Worm (Caenorhabditis elegans): ENCODE measurements around the gene str-247.

Gene str-247

DNA sequence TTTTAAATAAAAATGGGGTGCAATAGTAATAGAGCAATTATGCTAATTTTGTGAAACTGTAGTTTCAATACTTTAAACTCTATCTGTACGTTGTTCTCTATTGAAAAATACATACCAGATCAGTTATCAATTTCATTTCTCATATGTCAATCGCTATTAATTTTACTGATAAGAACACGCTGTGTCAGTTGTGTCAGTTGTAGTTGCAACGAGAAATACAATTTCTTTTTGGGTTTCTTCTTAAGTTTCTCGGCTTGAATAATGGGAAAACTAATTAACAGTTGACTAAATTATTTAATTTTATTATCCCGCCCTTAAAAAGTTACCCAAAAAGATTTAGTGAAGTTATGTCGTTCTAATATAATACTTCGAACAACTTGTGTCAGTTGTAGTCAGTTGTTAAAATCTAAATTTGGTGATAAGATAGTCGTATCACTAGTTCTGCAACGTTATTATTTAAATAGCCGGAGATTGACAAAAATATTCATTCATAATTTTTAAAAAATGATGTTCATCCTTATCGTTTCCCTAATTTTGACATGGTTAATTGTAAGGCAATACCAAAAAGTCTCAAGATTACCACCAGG lies 17.9 kb upstream of the str-247 start, which contains the start of gene cyp-35A5:
Gene cyp-35A5 (plus strand): TSS at position 435 of the 587 bp plus-strand sequence.
- TF ChIP-seq dmd-6 (GFP tag; IDR thresholded peaks at IDR 0.05): 0 out of 2 replicates have a peak, but pooled peaks have one; percentile 34
- TF ChIP-seq snpc-1.2 (GFP tag; IDR thresholded peaks at IDR 0.05): no peak
- no peak for TF ChIP-seq dpl-1 (GFP tag; optimal IDR thresholded peaks at IDR 0.05)
- TF ChIP-seq daf-8 (GFP tag; IDR thresholded peaks at IDR 0.05): no peak
- TF ChIP-seq pqm-1 (tag; optimal IDR thresholded peaks at IDR 0.05): peak; percentile 7
- no peak for TF ChIP-seq tag-97 (GFP tag; IDR thresholded peaks at IDR 0.05)
- no peak for TF ChIP-seq F26F4.8 (GFP tag; conservative IDR thresholded peaks at IDR 0.05)
- TF ChIP-seq nhr-48 (tag; optimal IDR thresholded peaks at IDR 0.05): no peak
- TF ChIP-seq hlh-30 (tag; optimal IDR thresholded peaks at IDR 0.05; ENCODE audit: insufficient read depth): no peak
- peak; percentile 86 for TF ChIP-seq nhr-28 (tag; optimal IDR thresholded peaks at IDR 0.05)

DNA sequence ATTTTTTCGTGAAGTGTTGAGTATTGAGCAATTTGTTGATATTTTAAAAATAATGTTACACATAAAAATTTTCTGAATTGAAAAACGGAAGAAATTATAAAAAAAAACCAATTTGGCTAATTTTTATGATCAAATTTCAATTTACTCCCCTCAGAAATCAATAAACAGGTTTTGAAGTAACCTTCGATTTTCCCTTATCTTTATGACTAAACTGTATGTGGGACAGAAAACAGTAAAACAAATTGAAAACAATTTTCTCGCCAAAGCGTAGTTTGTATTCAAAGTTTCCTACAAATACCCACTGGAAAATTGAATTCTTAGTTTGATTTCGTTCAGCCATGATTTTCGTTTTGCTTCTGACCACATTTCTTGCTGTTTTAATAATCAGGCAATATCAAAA lies 15.1 kb upstream of the str-247 start, which contains the start of gene cyp-35B1:
Gene cyp-35B1 (plus strand): TSS at position 244 of the 400 bp plus-strand sequence.
- TF ChIP-seq zfp-3 (GFP tag; conservative IDR thresholded peaks at IDR 0.05) (no peak), R02D3.7 (tag; optimal IDR thresholded peaks at IDR 0.05) (no peak), hif-1 (tag; optimal IDR thresholded peaks at IDR 0.05) (no peak), nhr-237 (tag; optimal IDR thresholded peaks at IDR 0.05) (no peak), lim-7 (GFP tag; IDR thresholded peaks at IDR 0.05) (no peak), vab-7 (GFP tag; IDR thresholded peaks at IDR 0.05) (no peak), nhr-102 (tag; optimal IDR thresholded peaks at IDR 0.05) (no peak), nhr-28 (tag; optimal IDR thresholded peaks at IDR 0.05) (peak; percentile 92), ztf-7 (tag; optimal IDR thresholded peaks at IDR 0.05) (no peak), ces-1 (GFP tag; optimal IDR thresholded peaks at IDR 0.05) (no peak), daf-16 (GFP tag; optimal IDR thresholded peaks at IDR 0.05) (no peak), daf-16 (tag; optimal IDR thresholded peaks at IDR 0.05) (peak; percentile 68)

DNA sequence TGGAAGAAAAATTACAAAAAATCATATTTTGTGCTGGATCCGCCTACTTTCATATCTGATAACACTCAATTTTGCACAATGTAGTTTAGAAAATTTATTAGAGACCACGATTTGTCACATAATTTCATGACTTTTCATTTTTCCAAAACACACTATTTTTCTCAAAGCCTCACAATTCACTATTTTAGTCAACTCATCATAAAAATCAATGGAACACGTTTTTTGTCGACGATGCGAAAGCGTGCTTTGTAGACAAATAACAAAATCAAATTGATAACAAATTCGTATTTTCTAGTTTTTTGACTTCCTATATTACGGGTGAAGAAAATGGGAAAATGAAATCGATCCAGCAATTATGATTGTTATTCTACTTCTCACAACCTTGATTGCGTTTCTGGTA lies 12.0 kb upstream of the str-247 start, which contains the start of gene cyp-35B2:
Gene cyp-35B2 (plus strand): TSS at position 301 of the 400 bp plus-strand sequence.
- TF ChIP-seq cey-2 (tag; optimal IDR thresholded peaks at IDR 0.05; ENCODE audit: borderline replicate concordance, insufficient read depth): no peak
- peak; percentile 34 for TF ChIP-seq nhr-28 (tag; optimal IDR thresholded peaks at IDR 0.05)

DNA sequence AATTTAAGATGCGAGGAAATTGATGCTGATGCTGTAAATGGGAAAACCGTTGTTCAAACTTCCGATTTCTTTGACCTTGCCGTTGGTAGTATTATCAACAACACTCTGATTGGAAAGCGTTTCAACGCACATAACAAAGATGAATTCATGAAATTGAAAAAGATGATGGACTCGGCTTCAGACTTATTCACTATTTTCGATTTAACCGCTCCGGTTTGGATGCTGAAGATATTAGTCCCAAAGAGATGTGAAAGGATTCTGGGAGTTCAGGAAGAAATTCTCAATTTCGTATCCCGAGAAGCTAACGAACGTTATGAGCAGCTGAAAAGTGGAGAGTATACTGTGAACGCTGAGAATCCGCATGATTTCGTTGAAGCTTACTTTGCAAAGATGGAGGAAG lies 10.5 kb upstream of the str-247 start:
- no peak for TF ChIP-seq Y75B8A.6 (GFP tag; IDR thresholded peaks at IDR 0.05)
- TF ChIP-seq daf-16 (GFP tag; optimal IDR thresholded peaks at IDR 0.05): no peak
- TF ChIP-seq daf-16 (tag; optimal IDR thresholded peaks at IDR 0.05): no peak
- TF ChIP-seq snpc-1.2 (GFP tag; IDR thresholded peaks at IDR 0.05): no peak
- TF ChIP-seq aha-1 (tag): peak; percentile 97

DNA sequence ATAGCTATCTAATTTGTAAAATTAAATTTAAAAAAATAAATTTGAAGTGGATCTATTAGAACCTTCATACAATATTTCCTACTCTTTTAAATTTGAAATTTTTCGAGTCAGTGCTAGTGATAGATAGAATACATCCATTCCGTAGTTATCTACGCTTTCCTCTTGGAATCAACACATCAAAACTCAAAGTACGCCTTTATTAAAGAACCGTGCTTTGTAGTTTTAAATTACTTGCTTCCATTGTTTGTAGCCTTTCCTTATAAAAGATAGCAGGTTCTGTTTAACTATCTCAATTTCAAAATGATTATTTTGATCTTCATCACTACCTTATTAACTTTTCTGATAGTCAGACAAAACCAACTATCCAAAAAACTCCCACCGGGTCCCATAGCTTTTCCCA lies 8.8 kb upstream of the str-247 start, which contains the start of gene cyp-35B3:
Gene cyp-35B3 (plus strand): TSS at position 301 of the 400 bp plus-strand sequence.
- TF ChIP-seq mdt-29 (GFP tag; IDR thresholded peaks at IDR 0.05): no peak
- TF ChIP-seq unc-39 (tag; optimal IDR thresholded peaks at IDR 0.05): no peak
- TF ChIP-seq T26A8.4 (GFP tag; IDR thresholded peaks at IDR 0.05): no peak
- no peak for TF ChIP-seq daf-19 (GFP tag; conservative IDR thresholded peaks at IDR 0.05)
- TF ChIP-seq Y75B8A.6 (GFP tag; IDR thresholded peaks at IDR 0.05): no peak
- no peak for TF ChIP-seq ceh-44 (GFP tag; IDR thresholded peaks at IDR 0.05)
- TF ChIP-seq aly-2 (tag; optimal IDR thresholded peaks at IDR 0.05): no peak
- TF ChIP-seq tag-97 (GFP tag; IDR thresholded peaks at IDR 0.05): no peak
- no peak for TF ChIP-seq dmd-9 (GFP tag; IDR thresholded peaks at IDR 0.05)
- TF ChIP-seq fos-1 (tag; optimal IDR thresholded peaks at IDR 0.05): no peak
- no peak for TF ChIP-seq nhr-237 (tag; optimal IDR thresholded peaks at IDR 0.05)
- TF ChIP-seq set-16 (GFP tag; IDR thresholded peaks at IDR 0.05): no peak
- TF ChIP-seq ctbp-1 (GFP tag; IDR thresholded peaks at IDR 0.05): no peak
- TF ChIP-seq nhr-28 (tag; optimal IDR thresholded peaks at IDR 0.05): no peak
- TF ChIP-seq Y5F2A.4 (GFP tag; optimal IDR thresholded peaks at IDR 0.05): no peak
- no peak for TF ChIP-seq mxl-2 (GFP tag; conservative IDR thresholded peaks at IDR 0.05)
- TF ChIP-seq nhr-77 (tag; optimal IDR thresholded peaks at IDR 0.05): no peak
- TF ChIP-seq mes-2 (tag; optimal IDR thresholded peaks at IDR 0.05; ENCODE audit: poor library complexity, severe bottlenecking): no peak
